Worm (Caenorhabditis elegans) whole organism, late embryonic: ENCODE results near the gene czw-1.

Source experiments
- ama-1 ChIP-seq: fragments of 150-350 bp; optimal IDR thresholded peaks from 2 replicates; lab custom pipeline; 2014
- fkh-10 ChIP-seq: fragments of 150-350 bp; optimal IDR thresholded peaks from 2 replicates; lab custom pipeline; 2014; ENCODE audit warnings: missing biosample characterization, missing genetic modification reagents, missing genetic modification characterization
- hlh-6 ChIP-seq: sonication (generic microtip); optimal IDR thresholded peaks from 2 replicates; lab custom pipeline; 2016; ENCODE audit warnings: missing genotype, missing genetic modification characterization, missing compliant biosample characterization
- mec-3 ChIP-seq: sonication (generic microtip); optimal IDR thresholded peaks from 2 replicates; lab custom pipeline; 2016; ENCODE audit warnings: borderline replicate concordance, missing genetic modification characterization, missing compliant biosample characterization
- nhr-11 ChIP-seq: fragments of 150-350 bp; optimal IDR thresholded peaks from 2 replicates; lab custom pipeline; 2014; ENCODE audit warnings: missing biosample characterization, missing genetic modification characterization
- sox-4 ChIP-seq: sonication (generic microtip); optimal IDR thresholded peaks from 2 replicates; lab custom pipeline; 2017; ENCODE audit warnings: mild to moderate bottlenecking, missing genetic modification characterization, inconsistent platforms, missing compliant biosample characterization
- unc-86 ChIP-seq: sonication (generic microtip); optimal IDR thresholded peaks from 2 replicates; lab custom pipeline; 2016; ENCODE audit warnings: missing genetic modification characterization, missing compliant biosample characterization

DNA sequence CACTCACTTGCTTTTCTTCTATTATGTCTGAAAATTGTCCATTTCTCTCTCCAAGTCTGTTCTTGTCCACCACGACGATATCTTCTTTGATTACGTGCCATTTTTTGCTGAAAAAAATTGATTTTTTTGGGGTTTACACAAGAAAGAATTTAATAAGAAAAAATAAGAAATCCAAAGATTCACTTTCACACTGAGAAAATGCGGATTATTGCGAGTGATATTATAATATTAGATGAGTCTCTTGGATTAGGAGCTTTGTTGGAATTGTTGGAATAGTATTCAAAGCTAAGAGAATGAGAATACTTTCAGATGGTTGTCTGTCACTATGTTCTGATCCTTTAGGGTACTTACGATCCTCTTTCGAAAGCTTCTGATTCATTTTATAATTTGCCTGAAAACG lies 7.8 kb downstream of the czw-1 start, which contains the start of gene F20D12.7:
- TF ChIP-seq nhr-11 (tag; lab: Kevin White, UChicago) (no peak), fkh-10 (GFP tag; lab: Kevin White, UChicago) (no peak), hlh-6 (tag; lab: Kevin White, UChicago) (no peak), ama-1 (no peak), unc-86 (tag; lab: Kevin White, UChicago) (no peak), sox-4 (tag; lab: Kevin White, UChicago) (no peak), mec-3 (no peak)
